Fruit fly (Drosophila melanogaster) whole organism, embryonic: ENCODE measurements around the gene Gr64a.

Experiments used
- Ada2b ChIP-seq: fragments of 200-800 bp; sonication (Bioruptor generic); IDR thresholded peaks from 2 replicates; pipeline ENCODE4 v1.3.6; 2022; ENCODE audit warnings: missing biosample characterization, missing genetic modification characterization
- Adf1 ChIP-seq: fragments of 200-800 bp; sonication (Bioruptor generic); IDR thresholded peaks from 2 replicates; pipeline ENCODE4 v1.3.6; 2022; ENCODE audit warnings: missing biosample characterization, missing genetic modification characterization
- CG10209 ChIP-seq: fragments of 200-800 bp; sonication (Bioruptor generic); optimal IDR thresholded peaks from 3 replicates; lab custom pipeline; 2017; ENCODE audit warnings: missing biosample characterization, mild to moderate bottlenecking, missing genetic modification characterization, missing genetic modification reagents
- CG10431 ChIP-seq: fragments of 200-800 bp; sonication (Bioruptor generic); optimal IDR thresholded peaks from 3 replicates; lab custom pipeline; 2018; ENCODE audit warnings: missing biosample characterization, mild to moderate bottlenecking, missing genetic modification characterization
- CG12104 ChIP-seq: fragments of 200-800 bp; sonication (Bioruptor generic); optimal IDR thresholded peaks from 3 replicates; lab custom pipeline; 2016; ENCODE audit warnings: missing biosample characterization, missing genetic modification characterization
- CG12155 ChIP-seq: fragments of 200-800 bp; sonication (Bioruptor generic); optimal IDR thresholded peaks from 3 replicates; lab custom pipeline; 2016; ENCODE audit warnings: missing biosample characterization, missing genetic modification characterization
- CG13123 ChIP-seq: fragments of 200-800 bp; sonication (Bioruptor generic); optimal IDR thresholded peaks from 2 replicates; lab custom pipeline; 2016; ENCODE audit warnings: missing biosample characterization, missing genetic modification characterization
- CG15479 ChIP-seq: fragments of 200-800 bp; sonication (Bioruptor generic); optimal IDR thresholded peaks from 3 replicates; lab custom pipeline; 2019; ENCODE audit warnings: missing biosample characterization, mild to moderate bottlenecking, missing genetic modification characterization, moderate library complexity
- CG16779 ChIP-seq: fragments of 200-800 bp; sonication (Bioruptor generic); IDR thresholded peaks from 2 replicates; pipeline ENCODE4 v1.3.6; 2022; ENCODE audit warnings: missing biosample characterization, missing genetic modification characterization
- CG16813 ChIP-seq: fragments of 200-800 bp; sonication (Bioruptor generic); IDR thresholded peaks from 3 replicates; pipeline ENCODE4 v1.3.6; 2022; ENCODE audit warnings: missing biosample characterization, missing genetic modification characterization; ENCODE audit not compliant: partially characterized antibody
- CG17612 ChIP-seq: fragments of 200-800 bp; sonication (Bioruptor generic); IDR thresholded peaks from 2 replicates; pipeline ENCODE4 v1.3.6; 2022; ENCODE audit warnings: missing biosample characterization, missing genetic modification characterization
- CG17829 ChIP-seq: fragments of 200-800 bp; optimal IDR thresholded peaks from 2 replicates; lab custom pipeline; 2019; ENCODE audit warnings: missing biosample characterization, mild to moderate bottlenecking, missing genetic modification characterization, moderate library complexity
- CG17912 ChIP-seq: fragments of 200-800 bp; sonication (Bioruptor generic); optimal IDR thresholded peaks from 2 replicates; lab custom pipeline; 2018; ENCODE audit warnings: missing biosample characterization, mild to moderate bottlenecking, missing genetic modification characterization
- CG18619 ChIP-seq: fragments of 200-800 bp; sonication (Bioruptor generic); optimal IDR thresholded peaks from 3 replicates; lab custom pipeline; 2017; ENCODE audit warnings: missing biosample characterization, mild to moderate bottlenecking, missing genetic modification characterization
- CG2202 ChIP-seq: fragments of 200-800 bp; sonication (Bioruptor generic); optimal IDR thresholded peaks from 2 replicates; lab custom pipeline; 2018; ENCODE audit warnings: missing biosample characterization, mild to moderate bottlenecking, missing genetic modification characterization
- CG43689 ChIP-seq: fragments of 200-800 bp; sonication (Bioruptor generic); IDR thresholded peaks from 2 replicates; pipeline ENCODE4 v1.3.6; 2022; ENCODE audit warnings: missing biosample characterization, missing genetic modification characterization
- CG5953 ChIP-seq: fragments of 200-800 bp; sonication (Bioruptor generic); IDR thresholded peaks from 2 replicates; pipeline ENCODE4 v1.3.6; 2022; ENCODE audit warnings: missing biosample characterization, missing genetic modification characterization
- CG6272 ChIP-seq: fragments of 200-800 bp; sonication (Bioruptor generic); IDR thresholded peaks from 2 replicates; pipeline ENCODE4 v1.3.6; 2022; ENCODE audit warnings: missing biosample characterization, missing genetic modification characterization
- CG6854 ChIP-seq: fragments of 200-800 bp; sonication (Bioruptor generic); optimal IDR thresholded peaks from 3 replicates; lab custom pipeline; 2017; ENCODE audit warnings: missing biosample characterization, mild to moderate bottlenecking, missing genetic modification characterization
- CG7556 ChIP-seq: fragments of 200-800 bp; sonication (Bioruptor generic); optimal IDR thresholded peaks from 2 replicates; lab custom pipeline; 2017; ENCODE audit warnings: missing biosample characterization, mild to moderate bottlenecking, missing genetic modification characterization
- CG7786 ChIP-seq: fragments of 200-800 bp; sonication (Bioruptor generic); optimal IDR thresholded peaks from 2 replicates; lab custom pipeline; 2016; ENCODE audit warnings: missing biosample characterization, missing genetic modification characterization
- CG8359 ChIP-seq: fragments of 200-800 bp; sonication (Bioruptor generic); optimal IDR thresholded peaks from 2 replicates; lab custom pipeline; 2017; ENCODE audit warnings: missing biosample characterization, mild to moderate bottlenecking, missing genetic modification characterization, borderline replicate concordance
- CG9437 ChIP-seq: fragments of 200-800 bp; sonication (Bioruptor generic); optimal IDR thresholded peaks from 2 replicates; lab custom pipeline; 2018; ENCODE audit warnings: missing biosample characterization, mild to moderate bottlenecking, missing genetic modification characterization
- CG9876 ChIP-seq: fragments of 200-800 bp; sonication (Bioruptor generic); optimal IDR thresholded peaks from 2 replicates; lab custom pipeline; 2016; ENCODE audit warnings: missing biosample characterization, missing genetic modification characterization
- Camta ChIP-seq: fragments of 200-800 bp; sonication (Bioruptor generic); optimal IDR thresholded peaks from 2 replicates; lab custom pipeline; 2016; ENCODE audit warnings: missing biosample characterization, missing genetic modification characterization
- Dip2 ChIP-seq: fragments of 200-800 bp; sonication (Bioruptor generic); IDR thresholded peaks from 2 replicates; pipeline ENCODE4 v1.3.6; 2022; ENCODE audit warnings: missing biosample characterization, missing genetic modification characterization
- HLH3B ChIP-seq: fragments of 200-800 bp; sonication (Bioruptor generic); IDR thresholded peaks from 2 replicates; pipeline ENCODE4 v1.3.6; 2022; ENCODE audit warnings: missing biosample characterization, missing genetic modification characterization
- Hey ChIP-seq: fragments of 200-800 bp; sonication (Bioruptor generic); optimal IDR thresholded peaks from 3 replicates; lab custom pipeline; 2018; ENCODE audit warnings: missing biosample characterization, mild to moderate bottlenecking, missing genetic modification characterization
- Lim3 ChIP-seq: fragments of 200-800 bp; sonication (Bioruptor generic); IDR thresholded peaks from 2 replicates; pipeline ENCODE4 v1.3.6; 2022; ENCODE audit warnings: missing biosample characterization, missing genetic modification characterization
- Lpt ChIP-seq: fragments of >200 bp; optimal IDR thresholded peaks from 2 replicates; lab custom pipeline; 2018; ENCODE audit warnings: missing biosample characterization, missing genetic modification characterization
- Nf-YC ChIP-seq: fragments of 200-800 bp; optimal IDR thresholded peaks from 3 replicates; lab custom pipeline; 2019; ENCODE audit warnings: missing biosample characterization, mild to moderate bottlenecking, missing genetic modification characterization, moderate library complexity
- Pdp1 ChIP-seq, 2 experiments: fragments of 200-800 bp; sonication (Bioruptor generic); optimal IDR thresholded peaks; 3 replicates each; lab custom pipeline; 2016; ENCODE audit warnings: missing biosample characterization in 2 of 2, missing genetic modification characterization in 2 of 2, mild to moderate bottlenecking in 1 of 2, moderate library complexity in 1 of 2
- Side ChIP-seq: fragments of 200-800 bp; sonication (Bioruptor generic); optimal IDR thresholded peaks from 2 replicates; lab custom pipeline; 2016; ENCODE audit warnings: missing biosample characterization, missing genetic modification characterization
- Trl ChIP-seq, 3 experiments: fragments of >200 bp in 2 of 3; fragments of 200-800 bp in 1 of 3; sonication (Bioruptor generic) in 1 of 3; optimal IDR thresholded peaks; 2 replicates in 1 of 3; 3 replicates in 2 of 3; lab custom pipeline; 2016 to 2017; ENCODE audit warnings: missing biosample characterization in 1 of 3, missing genetic modification characterization in 1 of 3
- Xrp1 ChIP-seq: fragments of 200-800 bp; sonication (Bioruptor generic); IDR thresholded peaks from 2 replicates; pipeline ENCODE4 v1.3.6; 2022; ENCODE audit warnings: missing biosample characterization, missing genetic modification characterization
- amos ChIP-seq: fragments of 200-800 bp; sonication (Bioruptor generic); IDR thresholded peaks from 2 replicates; pipeline ENCODE4 v1.3.6; 2022; ENCODE audit warnings: missing biosample characterization, missing genetic modification characterization; ENCODE audit not compliant: partially characterized antibody
- dan ChIP-seq: fragments of 200-800 bp; sonication (Bioruptor generic); IDR thresholded peaks from 2 replicates; pipeline ENCODE4 v1.3.6; 2022; ENCODE audit warnings: missing biosample characterization, missing genetic modification characterization
- gfzf ChIP-seq: fragments of 200-800 bp; sonication (Bioruptor generic); optimal IDR thresholded peaks from 2 replicates; lab custom pipeline; 2016; ENCODE audit warnings: missing biosample characterization, mild to moderate bottlenecking, missing genetic modification characterization, moderate library complexity
- knrl ChIP-seq: fragments of 200-800 bp; sonication (Bioruptor generic); IDR thresholded peaks from 3 replicates; pipeline ENCODE4 v1.3.6; 2022; ENCODE audit warnings: missing biosample characterization, missing genetic modification characterization; ENCODE audit not compliant: partially characterized antibody
- maf-S ChIP-seq: fragments of 200-800 bp; sonication (Bioruptor generic); optimal IDR thresholded peaks from 2 replicates; lab custom pipeline; 2016; ENCODE audit warnings: missing biosample characterization, missing genetic modification characterization
- nau ChIP-seq: fragments of 200-800 bp; sonication (Bioruptor generic); optimal IDR thresholded peaks from 3 replicates; lab custom pipeline; 2017; ENCODE audit warnings: missing biosample characterization, mild to moderate bottlenecking, missing genetic modification characterization, missing genetic modification reagents
- org-1 ChIP-seq: fragments of 200-800 bp; sonication (Bioruptor generic); optimal IDR thresholded peaks from 2 replicates; lab custom pipeline; 2017; ENCODE audit warnings: missing biosample characterization, missing genetic modification characterization
- seq ChIP-seq: fragments of 200-800 bp; sonication (Bioruptor generic); IDR thresholded peaks from 2 replicates; pipeline ENCODE4 v1.3.6; 2022; ENCODE audit warnings: missing biosample characterization, missing genetic modification characterization
- sima ChIP-seq: fragments of 200-800 bp; sonication (Bioruptor generic); optimal IDR thresholded peaks from 2 replicates; lab custom pipeline; 2016; ENCODE audit warnings: missing biosample characterization, missing genetic modification characterization
- slbo ChIP-seq: fragments of 200-800 bp; sonication (Bioruptor generic); IDR thresholded peaks from 2 replicates; pipeline ENCODE4 v1.3.6; 2022; ENCODE audit warnings: missing biosample characterization, missing genetic modification characterization
- slp2 ChIP-seq: fragments of 200-800 bp; sonication (Bioruptor generic); optimal IDR thresholded peaks from 2 replicates; lab custom pipeline; 2016; ENCODE audit warnings: missing biosample characterization, missing genetic modification characterization
- unc-4 ChIP-seq: fragments of 200-800 bp; sonication (Bioruptor generic); IDR thresholded peaks from 2 replicates; pipeline ENCODE4 v1.3.6; 2022; ENCODE audit warnings: missing biosample characterization, missing genetic modification characterization; ENCODE audit not compliant: partially characterized antibody
- vfl ChIP-seq: fragments of 200-800 bp; sonication (Bioruptor generic); optimal IDR thresholded peaks from 2 replicates; lab custom pipeline; 2016; ENCODE audit warnings: missing biosample characterization, missing genetic modification characterization
- wor ChIP-seq: fragments of 200-800 bp; sonication (Bioruptor generic); IDR thresholded peaks from 2 replicates; pipeline ENCODE4 v1.3.6; 2022; ENCODE audit warnings: missing biosample characterization, missing genetic modification characterization

Gene Gr64a

DNA sequence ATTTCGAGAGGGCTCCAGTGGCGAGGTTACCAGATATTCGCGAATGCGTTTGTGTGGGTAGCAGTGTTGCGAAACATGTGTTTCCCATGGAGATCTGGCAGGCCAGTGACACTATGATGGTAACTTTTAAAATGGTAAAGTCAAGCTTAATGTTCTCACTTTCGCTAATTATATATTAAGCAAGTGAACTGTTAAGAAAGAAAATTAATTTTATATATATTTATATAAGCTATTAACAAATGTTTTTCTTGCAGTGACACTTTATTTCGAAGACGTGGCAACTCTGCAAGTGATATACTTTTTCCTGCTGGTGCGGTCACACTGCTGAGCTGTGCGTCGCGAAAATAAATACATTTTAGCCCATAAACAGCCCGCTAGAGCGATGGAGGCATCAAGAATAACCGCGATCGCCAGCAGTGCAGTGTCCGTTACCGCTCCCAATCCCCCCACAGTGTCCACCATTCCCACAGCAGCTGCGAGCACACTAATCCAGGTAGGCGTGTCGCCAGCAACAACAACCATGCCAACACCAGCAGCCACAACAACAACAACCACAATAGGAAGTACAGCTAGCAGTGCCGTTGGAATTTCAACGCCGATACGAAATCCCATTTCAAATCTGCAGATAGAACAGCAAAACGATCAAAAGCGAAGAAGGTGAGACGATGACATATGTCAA is 13.8 kb downstream of the Gr64a start, which contains the start of the genes CG11593 and Rcd5 (continued):
- TF ChIP-seq CG6272 (GFP tag; lab: Robert Waterston, UW) = peak; percentile 90
- TF ChIP-seq CG43689 (GFP tag; lab: Robert Waterston, UW) = no peak
- 0 out of 2 replicates have a peak, but pooled peaks have one; percentile 14 for TF ChIP-seq Lim3 (GFP tag; lab: Robert Waterston, UW)
- TF ChIP-seq CG17829 = peak; percentile 79
- no peak for TF ChIP-seq Camta (GFP tag; lab: Kevin White, UChicago)
- TF ChIP-seq CG13123 (GFP tag; lab: Kevin White, UChicago) = peak; percentile 25
- no peak for TF ChIP-seq CG7786 (GFP tag; lab: Kevin White, UChicago)
- TF ChIP-seq CG16779 (GFP tag; lab: Robert Waterston, UW) = no peak
- TF ChIP-seq slp2 (GFP tag; lab: Kevin White, UChicago) = peak; percentile 9
- TF ChIP-seq Adf1 (GFP tag; lab: Robert Waterston, UW) = peak; percentile 49
- TF ChIP-seq CG16813 = peak; percentile 49; the same call in 2 of the 3 replicates
- TF ChIP-seq Side (GFP tag; lab: Kevin White, UChicago) = no peak
- TF ChIP-seq HLH3B (GFP tag; lab: Robert Waterston, UW) = peak; percentile 76
- no peak for TF ChIP-seq Lpt (GFP tag; lab: Kevin White, UChicago)
- peak; percentile 25 for TF ChIP-seq CG15479 (GFP tag; lab: Kevin White, UChicago)
- peak; percentile 20 for TF ChIP-seq CG12104 (GFP tag; lab: Kevin White, UChicago)
- peak; percentile 64 for TF ChIP-seq CG18619 (GFP tag; lab: Kevin White, UChicago)
- peak; percentile 65 for TF ChIP-seq CG10209 (GFP tag; lab: Kevin White, UChicago)
- peak; percentile 53; the same call in 2 of the 3 replicates for TF ChIP-seq knrl (GFP tag; lab: Robert Waterston, UW)
- TF ChIP-seq Trl (optimal IDR thresholded peaks at IDR 0.05; lab: Kevin White, UChicago) = no peak
- peak; percentile 22 for TF ChIP-seq Trl (GFP tag; optimal IDR thresholded peaks at IDR 0.05; lab: Kevin White, UChicago)
- TF ChIP-seq seq (GFP tag; lab: Robert Waterston, UW) = peak; percentile 57; the same call in 1 of the 2 replicates
- TF ChIP-seq maf-S = peak; percentile 8
- no peak for TF ChIP-seq CG9876
- no peak for TF ChIP-seq CG7556 (GFP tag; lab: Kevin White, UChicago)
- no peak for TF ChIP-seq sima (GFP tag; lab: Kevin White, UChicago)
- TF ChIP-seq Dip2 (GFP tag; lab: Robert Waterston, UW) = no peak
- no peak for TF ChIP-seq CG17612
- TF ChIP-seq vfl (GFP tag; lab: Kevin White, UChicago) = no peak
- peak; percentile 94 for TF ChIP-seq slbo (GFP tag; lab: Robert Waterston, UW)
- no peak for TF ChIP-seq Hey
- no peak for TF ChIP-seq CG10431 (GFP tag; lab: Kevin White, UChicago)
- no peak for TF ChIP-seq CG17912 (GFP tag; lab: Kevin White, UChicago)
- no peak for TF ChIP-seq CG12155 (GFP tag; lab: Kevin White, UChicago)
- peak; percentile 13; the same call in 1 of the 2 replicates for TF ChIP-seq amos (GFP tag; lab: Robert Waterston, UW)
- TF ChIP-seq nau (GFP tag; lab: Kevin White, UChicago) = no peak
- TF ChIP-seq org-1 (GFP tag; lab: Kevin White, UChicago) = peak; percentile 25
- peak; percentile 53 for TF ChIP-seq gfzf (GFP tag; lab: Kevin White, UChicago)
- TF ChIP-seq CG6854 (GFP tag; lab: Kevin White, UChicago) = no peak
- peak; percentile 34; the same call in 1 of the 2 replicates for TF ChIP-seq dan (GFP tag; lab: Robert Waterston, UW)
- TF ChIP-seq CG9437 (GFP tag; lab: Kevin White, UChicago) = peak; percentile 25
- TF ChIP-seq CG5953 = peak; percentile 27; the same call in 1 of the 2 replicates
- peak; percentile 36 to 50 for TF ChIP-seq Pdp1 (GFP tag; optimal IDR thresholded peaks at IDR 0.05; lab: Kevin White, UChicago)
- peak; percentile 31 for TF ChIP-seq CG2202 (tag; lab: Kevin White, UChicago)
- TF ChIP-seq CG8359 (GFP tag; lab: Kevin White, UChicago) = no peak
- no peak for TF ChIP-seq Nf-YC (tag; lab: Kevin White, UChicago)
- TF ChIP-seq unc-4 (GFP tag; lab: Robert Waterston, UW) = no peak
- peak; percentile 73 for TF ChIP-seq Ada2b (GFP tag; lab: Robert Waterston, UW)
- peak; percentile 64; the same call in 1 of the 2 replicates for TF ChIP-seq wor (GFP tag; lab: Robert Waterston, UW)
- no peak; the same call in 1 of the 2 replicates for TF ChIP-seq Xrp1 (GFP tag; lab: Robert Waterston, UW)
